Fruit fly (Drosophila melanogaster): ENCODE results near the gene CG13725.
A peak's percentile ranks its signal among the peaks of the same experiment; 100 is the strongest.

The CG13725 gene

dm6 chr3L:17362940-17363339 is 37.6 kb upstream of the CG13725 start (continued):
- TF ChIP-seq CG7372 (GFP tag; IDR thresholded peaks at IDR 0.05): no peak
- TF ChIP-seq NC2β (GFP tag; optimal IDR thresholded peaks at IDR 0.05): no peak
- TF ChIP-seq CG33213 (GFP tag; optimal IDR thresholded peaks at IDR 0.05): no peak
- no peak for TF ChIP-seq BtbVII (GFP tag; optimal IDR thresholded peaks at IDR 0.05)
- no peak for TF ChIP-seq fru (optimal IDR thresholded peaks at IDR 0.05)
- TF ChIP-seq kah (GFP tag; optimal IDR thresholded peaks at IDR 0.05): no peak
- no peak for TF ChIP-seq Oli (tag; optimal IDR thresholded peaks at IDR 0.05)
- TF ChIP-seq CG10979 (tag; optimal IDR thresholded peaks at IDR 0.05): no peak
- no peak for TF ChIP-seq Ada2b (GFP tag; IDR thresholded peaks at IDR 0.05)
- TF ChIP-seq gcm2 (GFP tag; optimal IDR thresholded peaks at IDR 0.05): no peak
- no peak for TF ChIP-seq CTCF (GFP tag; optimal IDR thresholded peaks at IDR 0.05)
- no peak for TF ChIP-seq odd (GFP tag; optimal IDR thresholded peaks at IDR 0.05)
- TF ChIP-seq CG9609 (GFP tag; optimal IDR thresholded peaks at IDR 0.05): no peak
- peak; percentile 23 for TF ChIP-seq sens (GFP tag)
- no peak for TF ChIP-seq CG4730 (GFP tag; IDR thresholded peaks at IDR 0.05)
- no peak for TF ChIP-seq gsb-n (tag; optimal IDR thresholded peaks at IDR 0.05)
- 0 out of 3 replicates have a peak, but pooled peaks have one; percentile 17 for TF ChIP-seq CG7357 (GFP tag; IDR thresholded peaks at IDR 0.05)
- TF ChIP-seq Xrp1 (GFP tag; IDR thresholded peaks at IDR 0.05): no peak

DNA sequence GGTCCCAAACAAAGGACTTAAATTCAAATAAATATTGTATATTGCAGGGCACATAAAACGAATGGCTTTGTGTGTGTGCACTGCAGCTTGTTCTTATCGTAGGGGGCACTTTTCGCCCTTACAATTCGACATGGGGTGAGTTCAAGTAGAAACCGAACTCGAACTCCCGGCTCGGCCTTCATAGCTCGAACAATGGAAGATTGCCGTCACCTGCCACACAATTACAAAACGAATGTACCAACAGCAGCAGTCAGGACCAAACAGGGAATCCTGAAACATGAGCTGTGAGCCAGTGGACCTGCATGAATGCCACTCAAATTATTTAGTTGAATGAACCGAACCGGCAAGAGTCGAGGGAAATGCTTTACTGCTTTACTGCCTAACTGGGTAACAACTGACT is 36.6 kb upstream of the CG13725 start:
- TF ChIP-seq CG9727 (GFP tag; optimal IDR thresholded peaks at IDR 0.05) (no peak), CG5180 (GFP tag; optimal IDR thresholded peaks at IDR 0.05) (peak; percentile 16), gsb-n (tag; optimal IDR thresholded peaks at IDR 0.05) (peak; percentile 54), kni (GFP tag; optimal IDR thresholded peaks at IDR 0.05) (peak; percentile 3), tll (GFP tag; optimal IDR thresholded peaks at IDR 0.05) (peak in 1 of 2 experiments; percentile 63), CG12219 (GFP tag; optimal IDR thresholded peaks at IDR 0.05) (no peak), nerfin-1 (tag; optimal IDR thresholded peaks at IDR 0.05) (peak; percentile 6), pros (GFP tag; optimal IDR thresholded peaks at IDR 0.05) (peak; percentile 94), D (optimal IDR thresholded peaks at IDR 0.05) (peak; percentile 85), D (GFP tag; optimal IDR thresholded peaks at IDR 0.05) (no peak)

DNA sequence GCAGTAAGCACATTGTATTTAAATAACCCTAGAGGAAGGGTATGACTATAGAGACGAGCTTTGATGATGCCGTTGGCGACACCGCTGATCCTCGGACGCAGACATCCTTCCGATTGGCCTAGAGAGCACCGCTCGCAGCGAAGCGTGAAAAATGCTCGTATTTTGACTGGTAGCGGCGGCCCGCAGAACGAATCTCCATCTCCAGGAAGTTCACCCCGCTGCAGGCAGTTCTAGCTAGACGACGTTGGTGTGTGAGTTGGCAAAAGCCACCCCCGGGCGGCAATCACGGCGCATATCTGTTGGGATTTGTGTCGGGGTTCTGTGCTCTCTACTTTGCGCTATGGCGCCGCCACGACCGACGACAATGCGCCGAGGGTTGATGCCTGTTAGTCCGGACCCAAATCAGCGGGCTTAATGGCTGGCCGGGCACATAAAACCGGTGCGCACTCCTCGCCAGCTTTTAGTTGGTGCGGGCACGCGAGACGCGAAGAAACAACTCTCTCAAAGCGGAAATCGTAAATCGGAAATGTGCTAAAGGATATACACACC is 34.0 kb upstream of the CG13725 start, which contains the start of gene tap:
Gene tap, plus strand, starts transcription at position 458 of the 549 bp plus-strand sequence.
- TF ChIP-seq ewg (GFP tag; optimal IDR thresholded peaks at IDR 0.05) (peak; percentile 21), nerfin-1 (tag; optimal IDR thresholded peaks at IDR 0.05) (peak; percentile 35), CG11093 (GFP tag; IDR thresholded peaks at IDR 0.05) (no peak), CG13894 (tag; optimal IDR thresholded peaks at IDR 0.05) (peak; percentile 62), seq (GFP tag; IDR thresholded peaks at IDR 0.05) (peak; percentile 46; the same call in 1 of the 2 replicates), Antp (GFP tag; optimal IDR thresholded peaks at IDR 0.05) (no peak), Nf-YC (tag; optimal IDR thresholded peaks at IDR 0.05) (peak; percentile 93), oc (tag; optimal IDR thresholded peaks at IDR 0.05) (peak; percentile 17), kni (GFP tag; optimal IDR thresholded peaks at IDR 0.05) (peak; percentile 25), sisA (GFP tag; IDR thresholded peaks at IDR 0.05) (no peak), gsb-n (tag; optimal IDR thresholded peaks at IDR 0.05) (peak; percentile 89), Nf-YB (GFP tag; optimal IDR thresholded peaks at IDR 0.05) (peak; percentile 91), CG7987 (GFP tag; optimal IDR thresholded peaks at IDR 0.05) (no peak), Hey (tag; optimal IDR thresholded peaks at IDR 0.05) (peak; percentile 79), pros (GFP tag; optimal IDR thresholded peaks at IDR 0.05) (peak; percentile 77), CG33213 (GFP tag; optimal IDR thresholded peaks at IDR 0.05) (no peak), Ets65A (GFP tag) (peak; percentile 70), Spps (tag; optimal IDR thresholded peaks at IDR 0.05) (no peak), CG2199 (GFP tag; IDR thresholded peaks at IDR 0.05) (0 out of 3 replicates have a peak, but pooled peaks have one; percentile 31)
